Worm (Caenorhabditis elegans): ENCODE measurements around the gene F44A6.4.

F44A6.4 gene

ce11 chrX:10197204-10197756, 18.0 kb downstream of the F44A6.4 start, which contains the start of gene nucb-1:
Gene nucb-1 (plus strand): TSS chrX:10197706.
- TF ChIP-seq attf-5 (GFP tag; optimal IDR thresholded peaks at IDR 0.05) = peak; percentile 31
- TF ChIP-seq K12H6.12 (tag; optimal IDR thresholded peaks at IDR 0.05) = no peak
- TF ChIP-seq unc-62 (GFP tag; optimal IDR thresholded peaks at IDR 0.05) = peak; percentile 17
- TF ChIP-seq cebp-1 (GFP tag; IDR thresholded peaks at IDR 0.05) = no peak
- peak; percentile 45 for TF ChIP-seq cebp-1 (tag; optimal IDR thresholded peaks at IDR 0.05)
- no peak for TF ChIP-seq F22D6.2 (tag; optimal IDR thresholded peaks at IDR 0.05)
- peak; percentile 67 for TF ChIP-seq nhr-80 (tag; optimal IDR thresholded peaks at IDR 0.05)
- TF ChIP-seq hmg-1.2 (GFP tag; IDR thresholded peaks at IDR 0.05) = peak; percentile 34; the same call in 1 of the 2 replicates
- TF ChIP-seq let-607 (tag; optimal IDR thresholded peaks at IDR 0.05) = peak; percentile 87 to 96
- no peak for TF ChIP-seq hmg-20 (GFP tag; IDR thresholded peaks at IDR 0.05)
- TF ChIP-seq lin-40 (tag; optimal IDR thresholded peaks at IDR 0.05) = peak; percentile 59
- peak; percentile 94 for TF ChIP-seq attf-3 (GFP tag; conservative IDR thresholded peaks at IDR 0.05)
- TF ChIP-seq lir-1 (GFP tag; conservative IDR thresholded peaks at IDR 0.05) = no peak
- no peak for TF ChIP-seq F52B5.7 (tag; optimal IDR thresholded peaks at IDR 0.05)

ce11 chrX:10194327-10195096, 20.8 kb downstream of the F44A6.4 start, which contains the start of gene myrf-2:
Gene myrf-2 (minus strand): TSS chrX:10194377.
- TF ChIP-seq dpl-1 (GFP tag; optimal IDR thresholded peaks at IDR 0.05) (no peak), cebp-1 (GFP tag; IDR thresholded peaks at IDR 0.05) (peak; percentile 43; the same call in 1 of the 2 replicates), cebp-1 (tag; optimal IDR thresholded peaks at IDR 0.05) (peak; percentile 88)

- TF ChIP-seq egrh-3 (GFP tag; IDR thresholded peaks at IDR 0.05) (no peak), F57C9.4 (tag; optimal IDR thresholded peaks at IDR 0.05) (no peak), him-1 (tag; optimal IDR thresholded peaks at IDR 0.05) (no peak)
These were observed 25.5 kb downstream of the F44A6.4 start for ce11 chrX:10189805-10190204.

- TF ChIP-seq T07F8.4 (tag; optimal IDR thresholded peaks at IDR 0.05) (no peak), atf-7 (tag; optimal IDR thresholded peaks at IDR 0.05) (no peak), F49E8.2 (tag; optimal IDR thresholded peaks at IDR 0.05; ENCODE audit: insufficient read depth) (no peak), lin-35 (GFP tag; optimal IDR thresholded peaks at IDR 0.05) (no peak), nfyb-1 (GFP tag; IDR thresholded peaks at IDR 0.05) (no peak), Y67H2A.10 (GFP tag; conservative IDR thresholded peaks at IDR 0.05) (no peak), zim-3 (tag; optimal IDR thresholded peaks at IDR 0.05) (no peak), nhr-90 (tag; optimal IDR thresholded peaks at IDR 0.05) (no peak)
These were observed 26.1 kb downstream of the F44A6.4 start for ce11 chrX:10189244-10189643.

ce11 chrX:10188493-10188895, 26.8 kb downstream of the F44A6.4 start:
- TF ChIP-seq F22D6.2 (tag; optimal IDR thresholded peaks at IDR 0.05) = peak; percentile 50
- no peak for TF ChIP-seq efl-1 (GFP tag; optimal IDR thresholded peaks at IDR 0.05)
- no peak for TF ChIP-seq ceh-58 (GFP tag; IDR thresholded peaks at IDR 0.05)
- no peak for TF ChIP-seq B0019.2 (GFP tag; conservative IDR thresholded peaks at IDR 0.05)
- peak; percentile 85 for TF ChIP-seq lin-40 (tag; optimal IDR thresholded peaks at IDR 0.05)
- TF ChIP-seq sptf-2 (GFP tag; optimal IDR thresholded peaks at IDR 0.05) = no peak
- TF ChIP-seq fkh-3 (tag; optimal IDR thresholded peaks at IDR 0.05) = no peak
- TF ChIP-seq mel-28 (tag; optimal IDR thresholded peaks at IDR 0.05; ENCODE audit: borderline replicate concordance) = no peak
- TF ChIP-seq egrh-3 (GFP tag; IDR thresholded peaks at IDR 0.05) = peak; percentile 65
- TF ChIP-seq sdz-38 (tag; optimal IDR thresholded peaks at IDR 0.05) = no peak
- no peak for TF ChIP-seq F37B4.10 (GFP tag; IDR thresholded peaks at IDR 0.05)
- TF ChIP-seq B0035.1 (tag; optimal IDR thresholded peaks at IDR 0.05) = no peak
- no peak for TF ChIP-seq attf-3 (GFP tag; conservative IDR thresholded peaks at IDR 0.05)
- peak; percentile 38 for TF ChIP-seq madf-10 (tag; optimal IDR thresholded peaks at IDR 0.05)
- TF ChIP-seq akir-1 (GFP tag; optimal IDR thresholded peaks at IDR 0.05) = no peak
- TF ChIP-seq F57A8.1 (GFP tag; optimal IDR thresholded peaks at IDR 0.05) = no peak
- peak; percentile 42 for TF ChIP-seq tbp1 (GFP tag; optimal IDR thresholded peaks at IDR 0.05)
- TF ChIP-seq F23B12.7 (tag; optimal IDR thresholded peaks at IDR 0.05; ENCODE audit: insufficient read depth) = no peak
